Fruit fly (Drosophila melanogaster): ENCODE data around the gene CG5885.
A peak's percentile ranks its signal among the peaks of the same experiment; 100 is the strongest.

Gene CG5885

DNA sequence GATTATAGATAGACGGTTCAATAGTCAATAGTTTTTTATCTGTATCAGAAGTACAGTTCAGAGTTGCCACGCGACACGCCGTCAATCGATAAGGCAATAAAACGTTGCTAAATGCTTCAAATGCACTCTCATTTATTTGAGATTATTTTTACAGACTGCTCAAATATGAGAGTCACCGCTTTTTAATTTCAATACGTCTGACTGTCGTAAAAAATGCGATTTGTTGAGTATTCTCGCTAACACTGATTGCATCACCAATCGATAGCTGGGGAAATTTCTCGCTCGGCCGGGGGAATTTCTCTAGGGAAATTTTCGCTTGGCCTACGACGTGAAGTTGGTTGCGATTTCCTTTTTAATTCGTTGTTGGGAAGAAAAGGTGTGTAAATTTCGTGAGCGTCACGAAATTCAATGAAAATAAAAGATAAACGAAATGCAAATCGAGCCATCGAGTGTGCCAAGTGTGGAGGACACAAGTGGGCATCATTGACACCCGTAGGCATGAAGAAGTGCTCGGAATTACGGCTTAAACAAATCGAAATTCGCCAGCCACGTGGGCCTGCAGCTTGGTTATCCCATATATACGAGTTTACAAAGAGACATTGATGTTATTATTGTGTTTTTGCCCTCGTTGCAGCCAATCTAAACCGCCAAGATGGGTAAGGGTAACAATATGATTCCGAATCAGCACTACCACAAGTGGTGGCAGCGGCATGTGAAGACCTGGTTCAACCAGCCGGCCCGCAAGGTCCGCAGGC, 49.0 kb upstream of the CG5885 start, which contains the start of the genes Dref and RpL13 (continued):
- TF ChIP-seq Ssrp (tag; optimal IDR thresholded peaks at IDR 0.05) (peak; percentile 56), Gsc (GFP tag; IDR thresholded peaks at IDR 0.05) (no peak), CG42726 (GFP tag; IDR thresholded peaks at IDR 0.05; ENCODE audit: partially characterized antibody) (no peak), Hr39 (optimal IDR thresholded peaks at IDR 0.05) (no peak), lilli (GFP tag; optimal IDR thresholded peaks at IDR 0.05) (peak; percentile 87), zf30C (GFP tag; optimal IDR thresholded peaks at IDR 0.05) (peak; percentile 63), Dbx (GFP tag; IDR thresholded peaks at IDR 0.05) (peak; percentile 77), CG6791 (GFP tag; IDR thresholded peaks at IDR 0.05; ENCODE audit: partially characterized antibody) (peak; percentile 69; the same call in 2 of the 3 replicates), danr (GFP tag; IDR thresholded peaks at IDR 0.05) (no peak), chif (GFP tag; optimal IDR thresholded peaks at IDR 0.05) (peak; percentile 67 to 85), CG34376 (GFP tag; optimal IDR thresholded peaks at IDR 0.05) (peak; percentile 99), slp2 (GFP tag; optimal IDR thresholded peaks at IDR 0.05) (peak; percentile 90), twi (tag; optimal IDR thresholded peaks at IDR 0.05) (peak; percentile 65), CG4360 (GFP tag; IDR thresholded peaks at IDR 0.05) (0 out of 2 replicates have a peak, but pooled peaks have one; percentile 28), CG7963 (GFP tag; IDR thresholded peaks at IDR 0.05; ENCODE audit: partially characterized antibody) (peak; percentile 66; the same call in 1 of the 3 replicates), tna (GFP tag; IDR thresholded peaks at IDR 0.05; ENCODE audit: partially characterized antibody) (peak; percentile 75; the same call in 1 of the 2 replicates), Deaf1 (tag; optimal IDR thresholded peaks at IDR 0.05) (peak; percentile 64), CG30431 (GFP tag; optimal IDR thresholded peaks at IDR 0.05) (peak; percentile 49), cwo (GFP tag; optimal IDR thresholded peaks at IDR 0.05) (peak; percentile 81), PHDP (tag; optimal IDR thresholded peaks at IDR 0.05) (peak; percentile 90), h (optimal IDR thresholded peaks at IDR 0.05) (no peak), Xrp1 (GFP tag; IDR thresholded peaks at IDR 0.05) (peak; percentile 58; the same call in 1 of the 2 replicates), dm (GFP tag; optimal IDR thresholded peaks at IDR 0.05) (peak; percentile 96), Dek (tag; optimal IDR thresholded peaks at IDR 0.05) (no peak), Sox100B (GFP tag; optimal IDR thresholded peaks at IDR 0.05) (peak; percentile 93), Hr51 (GFP tag; optimal IDR thresholded peaks at IDR 0.05) (peak; percentile 81 to 88), CG31388 (GFP tag; optimal IDR thresholded peaks at IDR 0.05) (peak; percentile 3), ssp (GFP tag; IDR thresholded peaks at IDR 0.05) (peak; percentile 49; the same call in 1 of the 2 replicates), CG18599 (GFP tag; optimal IDR thresholded peaks at IDR 0.05) (peak; percentile 92), Asciz (GFP tag; optimal IDR thresholded peaks at IDR 0.05) (peak; percentile 92), insv (GFP tag; optimal IDR thresholded peaks at IDR 0.05) (peak in 1 of 2 experiments; percentile 79), CG8281 (tag; optimal IDR thresholded peaks at IDR 0.05) (peak; percentile 70), ewg (GFP tag; optimal IDR thresholded peaks at IDR 0.05) (peak; percentile 75), CG11696 (GFP tag; IDR thresholded peaks at IDR 0.05) (peak; percentile 72), sisA (GFP tag; IDR thresholded peaks at IDR 0.05) (0 out of 2 replicates have a peak, but pooled peaks have one; percentile 19), CG10267 (tag; optimal IDR thresholded peaks at IDR 0.05) (peak; percentile 94), CG2199 (GFP tag; IDR thresholded peaks at IDR 0.05) (no peak), Tbp (GFP tag; optimal IDR thresholded peaks at IDR 0.05) (no peak), jigr1 (GFP tag; IDR thresholded peaks at IDR 0.05) (no peak), CG11504 (tag; optimal IDR thresholded peaks at IDR 0.05) (no peak), lov (optimal IDR thresholded peaks at IDR 0.05) (no peak), lov (GFP tag; IDR thresholded peaks at IDR 0.05) (peak; percentile 96), Adf1 (GFP tag; IDR thresholded peaks at IDR 0.05) (peak; percentile 50), CG1603 (tag; optimal IDR thresholded peaks at IDR 0.05) (peak; percentile 90), D19B (GFP tag; optimal IDR thresholded peaks at IDR 0.05) (peak; percentile 75), eyg (GFP tag; optimal IDR thresholded peaks at IDR 0.05) (peak; percentile 89), CG5180 (GFP tag; optimal IDR thresholded peaks at IDR 0.05) (peak; percentile 83), CG14667 (GFP tag; IDR thresholded peaks at IDR 0.05) (peak; percentile 16; the same call in 1 of the 2 replicates), HmgD (GFP tag; optimal IDR thresholded peaks at IDR 0.05) (peak; percentile 77)
